Worm (Caenorhabditis elegans) whole organism, L4/young adult: ENCODE data around the gene F56D5.6.

Experiments
- dao-5 ChIP-seq: sonication (generic microtip); optimal IDR thresholded peaks from 2 replicates; lab custom pipeline; 2016; ENCODE audit warnings: missing genotype, missing genetic modification characterization, moderate library complexity, missing compliant biosample characterization
- him-1 ChIP-seq: sonication (generic microtip); optimal IDR thresholded peaks from 2 replicates; lab custom pipeline; 2016; ENCODE audit warnings: missing genotype, missing genetic modification reagents, missing genetic modification characterization, missing compliant biosample characterization

- no peak for TF ChIP-seq him-1
- TF ChIP-seq dao-5 (tag; lab: Kevin White, UChicago): no peak
Observed at ce11 chrIV:9451816-9452215, 50.1 kb downstream of the F56D5.6 start.
